Worm (Caenorhabditis elegans) whole organism, L4/young adult: Measurements from ENCODE around the gene mfn-1.
"Not testable (repeated sequence)": the region's sequence is repeated elsewhere in the genome, so short reads cannot be mapped to it uniquely, and the experiment has no call there.

Source experiments
- W03F9.2 ChIP-seq: fragments of 150-350 bp; optimal IDR thresholded peaks from 2 replicates; lab custom pipeline; 2014; ENCODE audit warnings: missing biosample characterization, missing genetic modification characterization
- dao-5 ChIP-seq: sonication (generic microtip); optimal IDR thresholded peaks from 2 replicates; lab custom pipeline; 2016; ENCODE audit warnings: missing genotype, missing genetic modification characterization, moderate library complexity, missing compliant biosample characterization
- him-1 ChIP-seq: sonication (generic microtip); optimal IDR thresholded peaks from 2 replicates; lab custom pipeline; 2016; ENCODE audit warnings: missing genotype, missing genetic modification reagents, missing genetic modification characterization, missing compliant biosample characterization

mfn-1 gene

DNA sequence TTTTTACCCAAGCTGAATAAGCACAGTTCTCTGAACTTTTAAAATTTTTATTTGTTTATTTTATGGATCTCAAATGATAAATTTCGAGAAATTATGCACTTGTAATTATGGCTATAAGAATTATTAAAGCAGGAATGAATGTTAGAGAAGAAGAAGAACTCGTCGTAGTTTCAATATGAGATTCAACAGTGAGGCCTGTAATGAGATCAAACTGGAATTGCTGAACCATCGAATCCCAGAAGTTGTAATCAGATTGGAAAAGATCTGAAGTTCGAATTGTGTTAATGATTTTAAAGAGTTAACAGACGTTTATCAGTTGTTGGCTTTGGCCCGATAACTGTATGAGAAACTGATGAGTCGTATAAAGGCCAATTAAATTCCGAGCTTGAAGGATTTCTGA lies 16.1 kb downstream of the mfn-1 start:
- TF ChIP-seq dao-5 (tag; lab: Kevin White, UChicago) (no peak), W03F9.2 (tag; lab: Kevin White, UChicago) (no peak), him-1 (tag; lab: Kevin White, UChicago) (no peak)

ce11 chrII:11455140-11455539 lies 16.7 kb downstream of the mfn-1 start:
- TF ChIP-seq dao-5 (tag; lab: Kevin White, UChicago), result no peak
- TF ChIP-seq him-1 (tag; lab: Kevin White, UChicago), result no peak
- no peak for TF ChIP-seq W03F9.2 (tag; lab: Kevin White, UChicago)

DNA sequence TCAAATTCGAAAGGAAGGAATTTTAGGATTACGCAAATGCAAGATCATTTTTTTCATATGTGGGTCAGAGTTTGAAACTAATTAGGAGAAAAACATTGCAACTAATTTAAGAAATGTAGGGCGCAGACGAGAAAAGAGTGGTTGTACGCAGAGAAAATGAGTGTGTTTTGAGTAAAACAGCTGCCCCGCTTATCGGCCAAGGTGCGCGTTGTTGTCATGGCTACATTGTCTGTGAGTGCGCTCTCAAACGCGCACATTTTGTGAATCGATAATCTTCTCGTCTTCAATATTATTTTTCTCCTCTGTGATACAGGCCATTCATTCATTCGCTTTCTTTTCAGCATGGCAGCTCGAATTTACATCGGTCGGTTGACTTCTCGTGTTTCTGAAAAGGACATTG lies 18.2 kb downstream of the mfn-1 start:
- TF ChIP-seq W03F9.2 (tag; lab: Kevin White, UChicago), result no peak
- TF ChIP-seq dao-5 (tag; lab: Kevin White, UChicago), result no peak
- no peak for TF ChIP-seq him-1 (tag; lab: Kevin White, UChicago)

ce11 chrII:11453025-11453424 lies 18.8 kb downstream of the mfn-1 start, which contains the start of gene rsp-1:
Gene rsp-1 (plus strand): TSS chrII:11453362.
- TF ChIP-seq him-1 (tag; lab: Kevin White, UChicago) (peak; percentile 64), dao-5 (tag; lab: Kevin White, UChicago) (peak; percentile 39), W03F9.2 (tag; lab: Kevin White, UChicago) (peak; percentile 96)

DNA sequence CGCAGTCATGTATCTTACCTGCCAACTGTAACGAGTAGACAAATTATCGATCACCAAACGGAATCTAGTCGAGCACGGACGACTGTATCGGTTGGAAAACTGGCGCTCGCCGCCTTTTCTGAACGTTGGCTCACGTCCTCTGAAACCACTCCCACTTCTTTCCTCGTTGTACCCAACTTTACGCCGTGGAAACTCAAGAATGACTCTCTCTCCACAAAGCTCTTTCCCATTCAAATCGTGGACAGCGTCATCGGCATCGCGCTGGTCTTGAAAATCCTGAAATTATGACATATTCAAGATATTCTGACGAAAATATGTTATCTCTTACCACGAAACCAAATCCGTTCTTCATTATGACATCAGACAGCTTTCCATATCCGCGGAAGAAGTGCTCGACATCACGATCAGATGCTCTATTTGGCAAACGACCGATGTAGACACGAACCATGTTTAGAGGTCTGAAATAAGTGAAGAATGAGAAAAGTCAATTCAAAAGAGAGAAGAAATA lies 19.3 kb downstream of the mfn-1 start, which contains the start of gene rsp-2:
rsp-2 (minus strand) TSS at position 458 of the 508 bp plus-strand sequence.
- TF ChIP-seq dao-5 (tag; lab: Kevin White, UChicago) (no peak), him-1 (tag; lab: Kevin White, UChicago) (no peak), W03F9.2 (tag; lab: Kevin White, UChicago) (no peak)

DNA sequence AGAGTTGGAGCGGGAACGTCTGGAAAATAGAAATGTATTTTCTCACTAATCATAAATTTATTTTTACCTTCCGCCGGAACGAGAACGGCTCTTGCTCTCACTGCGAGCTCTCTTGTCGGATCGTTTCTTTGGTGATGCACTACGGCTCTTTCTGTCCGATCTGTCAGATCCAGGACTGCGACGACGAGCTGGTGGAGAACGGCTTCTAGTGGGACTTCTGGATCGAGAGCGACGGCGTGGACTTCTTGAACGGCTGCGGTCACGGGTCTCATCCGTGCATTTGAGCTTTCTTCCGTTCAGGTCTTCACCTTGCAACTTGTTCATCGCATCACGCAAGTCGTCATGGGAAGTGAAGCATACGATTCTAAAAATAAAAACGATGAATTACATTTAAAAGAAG lies 20.1 kb downstream of the mfn-1 start:
- TF ChIP-seq him-1 (tag; lab: Kevin White, UChicago), result no peak
- no peak for TF ChIP-seq W03F9.2 (tag; lab: Kevin White, UChicago)
- no peak for TF ChIP-seq dao-5 (tag; lab: Kevin White, UChicago)

ce11 chrII:11450882-11451281 lies 20.9 kb downstream of the mfn-1 start:
- no peak for TF ChIP-seq W03F9.2 (tag; lab: Kevin White, UChicago)
- no peak for TF ChIP-seq him-1 (tag; lab: Kevin White, UChicago)
- no peak for TF ChIP-seq dao-5 (tag; lab: Kevin White, UChicago)

ce11 chrII:11448753-11449152 lies 23.1 kb downstream of the mfn-1 start, which contains the start of gene W02B12.1:
Gene W02B12.1 (plus strand): TSS chrII:11449021.
- no peak for TF ChIP-seq him-1 (tag; lab: Kevin White, UChicago)
- no peak for TF ChIP-seq dao-5 (tag; lab: Kevin White, UChicago)
- no peak for TF ChIP-seq W03F9.2 (tag; lab: Kevin White, UChicago)

DNA sequence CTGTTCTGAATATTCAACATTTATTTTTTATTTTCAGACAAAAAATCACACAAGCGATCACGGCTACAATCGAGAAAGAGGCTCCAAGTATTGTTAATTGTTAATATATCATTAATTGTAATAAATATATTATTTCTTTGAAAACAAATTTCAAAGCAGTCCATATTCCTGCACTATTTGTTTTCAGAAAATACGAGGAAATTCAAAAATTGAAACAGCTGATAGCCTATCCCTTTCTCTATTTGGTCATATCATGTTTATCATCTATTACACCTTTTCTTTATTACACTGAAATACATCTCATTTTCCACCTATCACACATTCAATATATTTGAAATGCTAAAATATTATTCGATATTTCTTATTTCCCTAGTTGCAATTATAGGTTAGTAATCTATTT lies 26.8 kb downstream of the mfn-1 start, which contains the start of gene W02B12.13:
W02B12.13 (plus strand) TSS at position 301 of the 400 bp plus-strand sequence.
- TF ChIP-seq W03F9.2 (tag; lab: Kevin White, UChicago) (no peak), dao-5 (tag; lab: Kevin White, UChicago) (no peak), him-1 (tag; lab: Kevin White, UChicago) (no peak)

DNA sequence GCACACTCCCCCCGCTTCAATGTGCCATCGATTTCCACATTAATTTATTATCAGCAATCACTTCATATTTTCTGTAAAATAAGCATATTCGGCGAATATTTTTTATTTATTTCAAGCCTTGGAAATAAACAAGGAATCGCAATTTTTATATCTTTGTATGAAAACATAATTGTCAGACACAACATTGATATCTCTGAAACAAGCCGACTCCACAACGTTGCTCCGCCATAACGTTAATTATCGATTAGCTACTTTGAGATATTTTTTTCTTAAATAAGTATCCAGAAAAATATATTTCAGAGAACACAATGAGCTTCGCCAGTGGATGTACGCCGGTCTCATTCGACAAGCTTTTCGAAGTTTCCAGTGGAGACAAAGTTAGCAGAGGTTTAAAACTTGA lies 28.0 kb downstream of the mfn-1 start, which contains the start of gene adbp-1:
adbp-1 (plus strand) TSS at position 301 of the 400 bp plus-strand sequence.
- TF ChIP-seq W03F9.2 (tag; lab: Kevin White, UChicago) (no peak), him-1 (tag; lab: Kevin White, UChicago) (no peak), dao-5 (tag; lab: Kevin White, UChicago) (no peak)

ce11 chrII:11443128-11443527 lies 28.7 kb downstream of the mfn-1 start:
- no peak for TF ChIP-seq him-1 (tag; lab: Kevin White, UChicago)
- TF ChIP-seq W03F9.2 (tag; lab: Kevin White, UChicago), result no peak
- TF ChIP-seq dao-5 (tag; lab: Kevin White, UChicago), result no peak

DNA sequence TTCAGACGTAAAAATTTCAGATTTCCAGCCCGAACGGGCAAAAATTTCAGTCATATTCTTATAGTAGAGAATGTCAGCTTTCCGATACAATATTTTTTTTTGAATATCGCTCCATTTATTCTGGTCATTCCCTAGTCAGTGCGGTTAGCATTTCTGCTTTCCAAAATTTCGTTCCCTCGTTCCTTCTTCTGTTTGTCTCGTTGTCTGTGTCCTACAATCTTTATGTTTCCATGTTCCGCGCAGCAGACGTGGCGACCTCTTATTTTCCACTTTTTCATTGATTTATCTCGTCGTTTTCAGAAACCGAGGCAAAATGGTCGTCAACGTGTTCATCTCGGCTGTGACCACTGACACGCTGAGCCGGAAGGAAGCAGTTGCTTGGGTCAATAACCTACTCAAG lies 29.4 kb downstream of the mfn-1 start, which contains the start of gene ebp-2:
ebp-2 (plus strand) TSS at position 301 of the 400 bp plus-strand sequence.
- TF ChIP-seq dao-5, him-1, W03F9.2 (tag; lab: Kevin White, UChicago): not testable (repeated sequence)

DNA sequence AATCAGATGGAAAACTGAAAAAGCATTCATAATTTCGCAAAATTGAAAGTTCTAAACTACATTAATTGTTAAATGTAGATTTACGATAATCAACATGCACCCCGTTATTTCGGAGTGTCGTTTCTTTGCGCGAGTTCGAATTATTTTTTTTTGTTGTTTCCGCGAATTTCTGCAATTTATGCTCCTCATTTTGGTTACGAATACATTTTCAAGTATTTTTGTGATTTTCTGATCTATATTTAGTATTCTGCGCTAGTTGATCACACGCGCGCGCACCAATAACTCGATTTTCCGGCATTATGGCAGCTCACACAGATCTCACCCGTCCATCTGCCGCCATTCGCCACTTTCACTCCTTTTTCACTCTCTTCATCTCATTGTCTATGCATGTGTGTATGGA lies 31.6 kb downstream of the mfn-1 start, which contains the start of gene VW02B12L.2:
VW02B12L.2 (minus strand) TSS at position 65 of the 400 bp plus-strand sequence.
- TF ChIP-seq W03F9.2 (tag; lab: Kevin White, UChicago) (no peak), dao-5 (tag; lab: Kevin White, UChicago) (no peak)

ce11 chrII:11438417-11438816 lies 33.4 kb downstream of the mfn-1 start, which contains the start of gene vha-6:
Gene vha-6 (minus strand): TSS chrII:11438452.
- TF ChIP-seq W03F9.2 (tag; lab: Kevin White, UChicago) (no peak), him-1 (tag; lab: Kevin White, UChicago) (no peak), dao-5 (tag; lab: Kevin White, UChicago) (no peak)
